Worm (Caenorhabditis elegans) whole organism, young adult: Measurements from ENCODE around the gene T28C12.6.

ENCODE experiments used
- B0261.1 ChIP-seq: sonication (generic microtip); optimal IDR thresholded peaks from 2 replicates; lab custom pipeline; 2016; ENCODE audit warnings: mild to moderate bottlenecking, missing genetic modification characterization, moderate library complexity, missing compliant biosample characterization
- B0336.3 ChIP-seq: fragments of 200-800 bp; sonication (Bioruptor generic); IDR thresholded peaks from 2 replicates; pipeline ENCODE4 v1.3.6; 2022; ENCODE audit warnings: missing genetic modification characterization, missing compliant biosample characterization
- D2030.7 ChIP-seq: fragments of 200-800 bp; sonication (Bioruptor generic); IDR thresholded peaks from 2 replicates; pipeline ENCODE4 v1.3.6; 2022; ENCODE audit warnings: missing genetic modification reagents, missing genetic modification characterization, missing compliant biosample characterization
- F22D6.2 ChIP-seq: sonication (generic microtip); optimal IDR thresholded peaks from 2 replicates; lab custom pipeline; 2016; ENCODE audit warnings: mild to moderate bottlenecking, missing genetic modification characterization, missing compliant biosample characterization
- F33H1.4 ChIP-seq: fragments of 200-800 bp; sonication (Bioruptor generic); IDR thresholded peaks from 2 replicates; pipeline ENCODE4 v1.3.6; 2022; ENCODE audit warnings: missing genetic modification reagents, missing genetic modification characterization, missing compliant biosample characterization
- F55B11.4 ChIP-seq: sonication (generic microtip); optimal IDR thresholded peaks from 2 replicates; lab custom pipeline; 2016; ENCODE audit warnings: missing compliant biosample characterization, missing genetic modification characterization, borderline replicate concordance; ENCODE audit not compliant: insufficient read depth
- K11D2.4 ChIP-seq: fragments of 200-800 bp; sonication (Bioruptor generic); IDR thresholded peaks from 2 replicates; pipeline ENCODE4 v1.3.6; 2022; ENCODE audit warnings: missing genetic modification reagents, missing genetic modification characterization, missing compliant biosample characterization
- Y53F4B.3 ChIP-seq: fragments of 200-800 bp; sonication (Bioruptor generic); IDR thresholded peaks from 2 replicates; pipeline ENCODE4 v1.3.6; 2022; ENCODE audit warnings: missing genetic modification reagents, missing genetic modification characterization, missing compliant biosample characterization
- Y53G8AR.9 ChIP-seq: fragments of 200-800 bp; sonication (Bioruptor generic); conservative IDR thresholded peaks from 2 replicates; pipeline ENCODE4 v1.3.6; 2022; ENCODE audit warnings: missing genetic modification reagents, missing genetic modification characterization, missing compliant biosample characterization
- Y56A3A.18 ChIP-seq: fragments of 200-800 bp; sonication (Bioruptor generic); IDR thresholded peaks from 2 replicates; pipeline ENCODE4 v1.3.6; 2022; ENCODE audit warnings: missing genetic modification reagents, missing genetic modification characterization, missing compliant biosample characterization
- aptf-3 ChIP-seq: fragments of 200-800 bp; sonication (Bioruptor generic); IDR thresholded peaks from 2 replicates; pipeline ENCODE4 v1.3.6; 2022; ENCODE audit warnings: missing genetic modification characterization, missing compliant biosample characterization
- athp-1 ChIP-seq: sonication (generic microtip); optimal IDR thresholded peaks from 2 replicates; lab custom pipeline; 2017; ENCODE audit warnings: mild to moderate bottlenecking, missing genetic modification characterization, missing compliant biosample characterization
- attf-6 ChIP-seq: fragments of 200-800 bp; sonication (Bioruptor generic); IDR thresholded peaks from 2 replicates; pipeline ENCODE4 v1.3.6; 2022; ENCODE audit warnings: missing genetic modification reagents, missing genetic modification characterization, missing compliant biosample characterization
- bed-1 ChIP-seq: fragments of 200-800 bp; sonication (Bioruptor generic); IDR thresholded peaks from 2 replicates; pipeline ENCODE4 v1.3.6; 2022; ENCODE audit warnings: missing genetic modification reagents, missing genetic modification characterization, missing compliant biosample characterization
- bed-2 ChIP-seq: fragments of 200-800 bp; sonication (Bioruptor generic); IDR thresholded peaks from 2 replicates; pipeline ENCODE4 v1.3.6; 2022; ENCODE audit warnings: missing genetic modification reagents, missing genetic modification characterization, missing compliant biosample characterization
- cebp-1 ChIP-seq, 2 experiments: fragments of 200-800 bp in 1 of 2; sonication (Bioruptor generic) in 1 of 2; sonication (generic microtip) in 1 of 2; IDR thresholded peaks in 1 of 2; optimal IDR thresholded peaks in 1 of 2; 2 replicates each; pipeline versions ENCODE4 v1.3.6 to Lab custom; 2017 to 2022; ENCODE audit warnings: missing compliant biosample characterization in 2 of 2, missing genetic modification characterization in 2 of 2, mild to moderate bottlenecking in 1 of 2, missing genetic modification reagents in 1 of 2, moderate library complexity in 1 of 2
- ceh-58 ChIP-seq: fragments of 200-800 bp; sonication (Bioruptor generic); IDR thresholded peaks from 2 replicates; pipeline ENCODE4 v1.3.6; 2022; ENCODE audit warnings: missing genetic modification characterization, missing compliant biosample characterization
- ceh-91 ChIP-seq: fragments of 200-800 bp; sonication (Bioruptor generic); IDR thresholded peaks from 2 replicates; pipeline ENCODE4 v1.3.6; 2022; ENCODE audit warnings: missing genetic modification reagents, missing genetic modification characterization, missing compliant biosample characterization
- chd-7 ChIP-seq: sonication (generic microtip); optimal IDR thresholded peaks from 2 replicates; lab custom pipeline; 2016; ENCODE audit warnings: mild to moderate bottlenecking, missing genetic modification characterization, moderate library complexity, missing compliant biosample characterization
- ets-4 ChIP-seq: fragments of 200-800 bp; sonication (Bioruptor generic); optimal IDR thresholded peaks from 2 replicates; lab custom pipeline; 2018; ENCODE audit warnings: mild to moderate bottlenecking, missing genetic modification characterization, missing compliant biosample characterization
- gei-17 ChIP-seq: fragments of 200-800 bp; sonication (Bioruptor generic); optimal IDR thresholded peaks from 2 replicates; lab custom pipeline; 2018; ENCODE audit warnings: mild to moderate bottlenecking, missing genetic modification characterization, missing compliant biosample characterization
- hsf-1 ChIP-seq: fragments of 200-800 bp; sonication (Bioruptor generic); IDR thresholded peaks from 2 replicates; pipeline ENCODE4 v1.3.6; 2022; ENCODE audit warnings: missing genetic modification reagents, missing genetic modification characterization, missing compliant biosample characterization
- lin-26 ChIP-seq: fragments of 200-800 bp; sonication (Bioruptor generic); IDR thresholded peaks from 2 replicates; pipeline ENCODE4 v1.3.6; 2022; ENCODE audit warnings: missing genetic modification reagents, missing genetic modification characterization, missing compliant biosample characterization
- lsy-27 ChIP-seq: sonication (generic microtip); optimal IDR thresholded peaks from 2 replicates; lab custom pipeline; 2017; ENCODE audit warnings: missing genetic modification characterization, mild to moderate bottlenecking, missing compliant biosample characterization, antibody characterized with exemption, missing genotype, borderline replicate concordance; ENCODE audit not compliant: insufficient read depth
- madf-3 ChIP-seq: fragments of 200-800 bp; sonication (Bioruptor generic); IDR thresholded peaks from 2 replicates; pipeline ENCODE4 v1.3.6; 2022; ENCODE audit warnings: missing genetic modification reagents, missing genetic modification characterization, missing compliant biosample characterization
- madf-6 ChIP-seq: fragments of 200-800 bp; sonication (Bioruptor generic); IDR thresholded peaks from 2 replicates; pipeline ENCODE4 v1.3.6; 2022; ENCODE audit warnings: missing genetic modification reagents, missing genetic modification characterization, missing compliant biosample characterization
- mcd-1 ChIP-seq: fragments of 200-800 bp; sonication (Bioruptor generic); IDR thresholded peaks from 2 replicates; pipeline ENCODE4 v1.3.6; 2022; ENCODE audit warnings: missing genetic modification reagents, missing genetic modification characterization, missing compliant biosample characterization
- mes-4 ChIP-seq: sonication (generic microtip); optimal IDR thresholded peaks from 2 replicates; lab custom pipeline; 2016; ENCODE audit warnings: missing genotype, missing genetic modification characterization, missing compliant biosample characterization
- mxl-1 ChIP-seq: sonication (generic microtip); optimal IDR thresholded peaks from 2 replicates; lab custom pipeline; 2016; ENCODE audit warnings: missing genetic modification characterization, missing compliant biosample characterization
- nfyb-1 ChIP-seq: fragments of 200-800 bp; sonication (Bioruptor generic); IDR thresholded peaks from 2 replicates; pipeline ENCODE4 v1.3.6; 2022; ENCODE audit warnings: missing genetic modification reagents, missing genetic modification characterization, missing compliant biosample characterization
- pbrm-1 ChIP-seq: fragments of 200-800 bp; sonication (Bioruptor generic); IDR thresholded peaks from 2 replicates; pipeline ENCODE4 v1.3.6; 2022; ENCODE audit warnings: missing genetic modification reagents, missing genetic modification characterization, missing compliant biosample characterization
- rcor-1 ChIP-seq: fragments of 200-800 bp; sonication (Bioruptor generic); IDR thresholded peaks from 2 replicates; pipeline ENCODE4 v1.3.6; 2022; ENCODE audit warnings: missing genetic modification reagents, missing genetic modification characterization, missing compliant biosample characterization
- snpc-1.3 ChIP-seq: sonication (generic microtip); optimal IDR thresholded peaks from 2 replicates; lab custom pipeline; 2017; ENCODE audit warnings: missing genetic modification characterization, mild to moderate bottlenecking, missing compliant biosample characterization, antibody characterized with exemption, moderate library complexity, missing genotype, missing genetic modification reagents; ENCODE audit not compliant: insufficient read depth
- somi-1 ChIP-seq: fragments of 200-800 bp; sonication (Bioruptor generic); optimal IDR thresholded peaks from 2 replicates; lab custom pipeline; 2018; ENCODE audit warnings: mild to moderate bottlenecking, missing genetic modification characterization, missing compliant biosample characterization
- tbx-9 ChIP-seq: sonication (generic microtip); optimal IDR thresholded peaks from 2 replicates; lab custom pipeline; 2016; ENCODE audit warnings: borderline replicate concordance, missing genetic modification characterization, inconsistent platforms, missing compliant biosample characterization
- zim-3 ChIP-seq: sonication (generic microtip); optimal IDR thresholded peaks from 2 replicates; lab custom pipeline; 2017; ENCODE audit warnings: mild to moderate bottlenecking, missing genetic modification characterization, moderate library complexity, missing compliant biosample characterization
- ztf-18 ChIP-seq: sonication (generic microtip); optimal IDR thresholded peaks from 2 replicates; lab custom pipeline; 2016; ENCODE audit warnings: missing genotype, mild to moderate bottlenecking, missing genetic modification characterization, missing compliant biosample characterization
- ztf-3 ChIP-seq: fragments of 200-800 bp; sonication (Bioruptor generic); optimal IDR thresholded peaks from 2 replicates; lab custom pipeline; 2018; ENCODE audit warnings: mild to moderate bottlenecking, missing genetic modification characterization, missing compliant biosample characterization
- ztf-6 ChIP-seq: fragments of 200-800 bp; sonication (Bioruptor generic); IDR thresholded peaks from 2 replicates; pipeline ENCODE4 v1.3.6; 2022; ENCODE audit warnings: missing genetic modification reagents, missing genetic modification characterization, missing compliant biosample characterization

The T28C12.6 gene

ce11 chrV:6326394-6326793 lies 9.5 kb downstream of the T28C12.6 start (continued):
- TF ChIP-seq bed-1: 0 out of 2 replicates have a peak, but pooled peaks have one; percentile 14
- TF ChIP-seq mcd-1 (GFP tag; lab: Robert Waterston, UW): no peak
- TF ChIP-seq lsy-27 (tag; lab: Kevin White, UChicago): no peak
- TF ChIP-seq K11D2.4 (GFP tag; lab: Robert Waterston, UW): peak; percentile 9; the same call in 1 of the 2 replicates
- no peak for TF ChIP-seq aptf-3 (GFP tag; lab: Robert Waterston, UW)
- TF ChIP-seq athp-1 (tag; lab: Kevin White, UChicago): peak; percentile 24
- no peak for TF ChIP-seq Y53F4B.3 (GFP tag; lab: Robert Waterston, UW)
- peak; percentile 28 for TF ChIP-seq chd-7 (tag; lab: Kevin White, UChicago)
- TF ChIP-seq snpc-1.3 (tag; lab: Kevin White, UChicago): no peak
- peak; percentile 50 for TF ChIP-seq ztf-3
- TF ChIP-seq F22D6.2 (tag; lab: Kevin White, UChicago): no peak
- peak; percentile 83 for TF ChIP-seq B0336.3 (GFP tag; lab: Robert Waterston, UW)

- 0 out of 2 replicates have a peak, but pooled peaks have one; percentile 71 for TF ChIP-seq madf-3
- TF ChIP-seq ceh-58 (GFP tag; lab: Robert Waterston, UW): no peak
- no peak for TF ChIP-seq Y53G8AR.9
- no peak for TF ChIP-seq pbrm-1 (GFP tag; lab: Robert Waterston, UW)
- TF ChIP-seq madf-6 (GFP tag; lab: Robert Waterston, UW): no peak
- TF ChIP-seq ets-4 (GFP tag; lab: Kevin White, UChicago): no peak
- no peak for TF ChIP-seq ztf-18 (tag; lab: Kevin White, UChicago)
- no peak for TF ChIP-seq ceh-91 (GFP tag; lab: Robert Waterston, UW)
- TF ChIP-seq D2030.7: no peak
- 0 out of 2 replicates have a peak, but pooled peaks have one; percentile 9 for TF ChIP-seq Y56A3A.18 (GFP tag; lab: Robert Waterston, UW)
- TF ChIP-seq chd-7 (tag; lab: Kevin White, UChicago): no peak
- no peak for TF ChIP-seq ztf-6 (GFP tag; lab: Robert Waterston, UW)
- TF ChIP-seq somi-1 (GFP tag; lab: Kevin White, UChicago): no peak
- TF ChIP-seq nfyb-1: 0 out of 2 replicates have a peak, but pooled peaks have one; percentile 38
- no peak for TF ChIP-seq mxl-1 (tag; lab: Kevin White, UChicago)
Observed at ce11 chrV:6323602-6324001, 12.3 kb downstream of the T28C12.6 start.

- TF ChIP-seq gei-17 (no peak), bed-2 (no peak), rcor-1 (GFP tag; lab: Robert Waterston, UW) (no peak), mes-4 (no peak), Y53F4B.3 (GFP tag; lab: Robert Waterston, UW) (no peak), K11D2.4 (GFP tag; lab: Robert Waterston, UW) (no peak), pbrm-1 (GFP tag; lab: Robert Waterston, UW) (no peak), cebp-1 (GFP tag; IDR thresholded peaks at IDR 0.05; lab: Robert Waterston, UW) (no peak), cebp-1 (tag; optimal IDR thresholded peaks at IDR 0.05; lab: Kevin White, UChicago) (peak; percentile 3), B0261.1 (no peak)
Observed at ce11 chrV:6322749-6323367, 13.1 kb downstream of the T28C12.6 start.

- TF ChIP-seq attf-6 (GFP tag; lab: Robert Waterston, UW) (no peak), ceh-91 (GFP tag; lab: Robert Waterston, UW) (no peak), hsf-1 (GFP tag; lab: Robert Waterston, UW) (0 out of 2 replicates have a peak, but pooled peaks have one; percentile 15), zim-3 (tag; lab: Kevin White, UChicago) (no peak), F33H1.4 (no peak), tbx-9 (tag; lab: Kevin White, UChicago) (no peak), lin-26 (GFP tag; lab: Robert Waterston, UW) (no peak), F55B11.4 (no peak)
Observed at ce11 chrV:6321733-6322198, 14.2 kb downstream of the T28C12.6 start, which contains the start of gene T28C12.15. Gene T28C12.15, minus strand, starts transcription at chrV:6321783.
